Fruit fly (Drosophila melanogaster): Measurements from ENCODE around the gene SerRS.

The SerRS gene

dm6 chr2L:2993236-2993635, 44.0 kb downstream of the SerRS start:
- TF ChIP-seq dsf (GFP tag; optimal IDR thresholded peaks at IDR 0.05; ENCODE audit: borderline replicate concordance) (no peak), GATAd (GFP tag; optimal IDR thresholded peaks at IDR 0.05) (no peak)

dm6 chr2L:2992664-2993174, 44.5 kb downstream of the SerRS start, which contains the start of the genes okr and CG3558:
Gene okr (minus strand): TSS chr2L:2992759.
Gene CG3558 (plus strand): TSS chr2L:2992870.
- TF ChIP-seq Mio (GFP tag; optimal IDR thresholded peaks at IDR 0.05) (no peak), rgr (GFP tag; optimal IDR thresholded peaks at IDR 0.05) (no peak), Hnf4 (GFP tag; optimal IDR thresholded peaks at IDR 0.05) (no peak), fru (GFP tag; optimal IDR thresholded peaks at IDR 0.05) (no peak), OdsH (GFP tag; optimal IDR thresholded peaks at IDR 0.05) (no peak), ey (GFP tag; optimal IDR thresholded peaks at IDR 0.05) (no peak), br (GFP tag; optimal IDR thresholded peaks at IDR 0.05) (no peak), brk (GFP tag; optimal IDR thresholded peaks at IDR 0.05) (no peak), pan (optimal IDR thresholded peaks at IDR 0.05) (no peak), CrebA (GFP tag; optimal IDR thresholded peaks at IDR 0.05; ENCODE audit: borderline replicate concordance) (no peak), usp (GFP tag; optimal IDR thresholded peaks at IDR 0.05) (no peak), sage (GFP tag; optimal IDR thresholded peaks at IDR 0.05) (no peak), Abd-B (GFP tag; optimal IDR thresholded peaks at IDR 0.05) (no peak), Jra (GFP tag; optimal IDR thresholded peaks at IDR 0.05) (no peak), CG9705 (GFP tag; optimal IDR thresholded peaks at IDR 0.05) (peak; percentile 1), GATAd (GFP tag; optimal IDR thresholded peaks at IDR 0.05) (no peak), jim (GFP tag; optimal IDR thresholded peaks at IDR 0.05) (no peak), sv (GFP tag; optimal IDR thresholded peaks at IDR 0.05) (peak; percentile 2), N (GFP tag; optimal IDR thresholded peaks at IDR 0.05) (no peak), Vsx2 (GFP tag; optimal IDR thresholded peaks at IDR 0.05; ENCODE audit: partially characterized antibody) (no peak), Sp1 (GFP tag; optimal IDR thresholded peaks at IDR 0.05) (no peak), Hr78 (GFP tag; optimal IDR thresholded peaks at IDR 0.05) (no peak), dl (GFP tag; optimal IDR thresholded peaks at IDR 0.05; ENCODE audit: insufficient read depth in 1 of 2, partially characterized antibody in 2 of 2) (no peak), Dif (GFP tag; optimal IDR thresholded peaks at IDR 0.05; ENCODE audit: partially characterized antibody) (no peak), Rel (GFP tag; optimal IDR thresholded peaks at IDR 0.05) (no peak), Rel (tag; optimal IDR thresholded peaks at IDR 0.05) (peak; percentile 2), psq (GFP tag; optimal IDR thresholded peaks at IDR 0.05) (no peak), Myc (optimal IDR thresholded peaks at IDR 0.05) (peak; percentile 16), h (GFP tag; optimal IDR thresholded peaks at IDR 0.05) (no peak), dmrt93B (GFP tag; optimal IDR thresholded peaks at IDR 0.05) (no peak)

dm6 chr2L:2987681-2988381, 49.4 kb downstream of the SerRS start, which contains the start of the genes Chd1 and Bem46:
Gene Chd1 (minus strand): TSS chr2L:2987723.
Gene Bem46 (plus strand): TSS chr2L:2988116.
- TF ChIP-seq sage (GFP tag; optimal IDR thresholded peaks at IDR 0.05): no peak
- TF ChIP-seq OdsH (GFP tag; optimal IDR thresholded peaks at IDR 0.05): peak; percentile 80
- TF ChIP-seq psq (GFP tag; optimal IDR thresholded peaks at IDR 0.05): peak; percentile 84
- peak in 1 of 2 experiments; percentile 91 for TF ChIP-seq foxo (GFP tag; optimal IDR thresholded peaks at IDR 0.05)
- no peak for TF ChIP-seq Rel (GFP tag; optimal IDR thresholded peaks at IDR 0.05)
- peak; percentile 41 for TF ChIP-seq Rel (tag; optimal IDR thresholded peaks at IDR 0.05)
- TF ChIP-seq rgr (GFP tag; optimal IDR thresholded peaks at IDR 0.05): peak; percentile 84
- peak; percentile 79 for TF ChIP-seq CG9705 (GFP tag; optimal IDR thresholded peaks at IDR 0.05)
- no peak for TF ChIP-seq Vsx2 (GFP tag; optimal IDR thresholded peaks at IDR 0.05; ENCODE audit: partially characterized antibody)
- peak; percentile 73 for TF ChIP-seq Myc (optimal IDR thresholded peaks at IDR 0.05)
- peak; percentile 92 for TF ChIP-seq HLH106 (tag; optimal IDR thresholded peaks at IDR 0.05)
- TF ChIP-seq ey (GFP tag; optimal IDR thresholded peaks at IDR 0.05): peak; percentile 72
- TF ChIP-seq sv (GFP tag; optimal IDR thresholded peaks at IDR 0.05): peak; percentile 80
- no peak for TF ChIP-seq N (GFP tag; optimal IDR thresholded peaks at IDR 0.05)
- no peak for TF ChIP-seq br (GFP tag; optimal IDR thresholded peaks at IDR 0.05)
- no peak for TF ChIP-seq tai (GFP tag; optimal IDR thresholded peaks at IDR 0.05)
- peak; percentile 56 for TF ChIP-seq GATAd (GFP tag; optimal IDR thresholded peaks at IDR 0.05)
- no peak for TF ChIP-seq dl (GFP tag; optimal IDR thresholded peaks at IDR 0.05; ENCODE audit: insufficient read depth in 1 of 2, partially characterized antibody in 2 of 2)
- TF ChIP-seq Hr83 (GFP tag; optimal IDR thresholded peaks at IDR 0.05; ENCODE audit: poor library complexity, severe bottlenecking): peak; percentile 34
- no peak for TF ChIP-seq brk (GFP tag; optimal IDR thresholded peaks at IDR 0.05)
- TF ChIP-seq Sp1 (GFP tag; optimal IDR thresholded peaks at IDR 0.05): peak; percentile 84
- no peak for TF ChIP-seq fru (GFP tag; optimal IDR thresholded peaks at IDR 0.05)
